Worm (Caenorhabditis elegans): ENCODE results near the gene clec-65.

DNA sequence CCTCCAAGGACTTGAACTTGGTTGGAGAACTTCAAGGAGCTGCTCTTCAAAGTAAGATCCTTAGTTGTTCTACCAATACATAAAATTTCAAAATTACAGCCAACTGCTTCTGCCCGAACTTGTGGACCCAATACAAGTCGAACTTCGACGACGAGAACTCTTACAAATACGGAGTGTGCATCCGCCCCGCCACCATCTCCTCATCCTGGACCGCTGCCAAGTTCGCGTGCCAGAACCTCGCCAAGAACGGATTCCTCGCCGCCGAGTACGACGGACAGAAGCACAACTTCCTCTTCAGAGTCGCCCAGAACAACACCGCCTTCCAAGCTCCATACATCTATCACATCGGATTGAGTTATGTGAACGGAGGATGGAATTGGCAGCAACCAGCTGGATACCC, 4.5 kb upstream of the clec-65 start:
- TF ChIP-seq lir-3 (tag; optimal IDR thresholded peaks at IDR 0.05; ENCODE audit: poor library complexity) (no peak), nhr-12 (tag; optimal IDR thresholded peaks at IDR 0.05) (no peak), tbx-2 (tag; optimal IDR thresholded peaks at IDR 0.05) (no peak), egl-27 (tag; optimal IDR thresholded peaks at IDR 0.05) (no peak), fkh-10 (GFP tag; optimal IDR thresholded peaks at IDR 0.05) (no peak), ceh-82 (tag; optimal IDR thresholded peaks at IDR 0.05) (no peak), irx-1 (tag; optimal IDR thresholded peaks at IDR 0.05) (no peak), dpl-1 (GFP tag; optimal IDR thresholded peaks at IDR 0.05) (no peak), snpc-4 (tag; optimal IDR thresholded peaks at IDR 0.05) (no peak), pax-3 (tag; optimal IDR thresholded peaks at IDR 0.05) (no peak)

All from whole organism, L1 larva.